Fruit fly (Drosophila melanogaster) whole organism, embryonic: ENCODE data around the gene CG12310.

ENCODE experiments used
- Asciz ChIP-seq: fragments of 200-800 bp; sonication (Bioruptor generic); optimal IDR thresholded peaks from 2 replicates; lab custom pipeline; 2017; ENCODE audit warnings: missing biosample characterization, mild to moderate bottlenecking, missing genetic modification characterization, missing genetic modification reagents
- Atf3 ChIP-seq: fragments of 200-800 bp; sonication (Bioruptor generic); optimal IDR thresholded peaks from 3 replicates; lab custom pipeline; 2016; ENCODE audit warnings: missing biosample characterization, missing genetic modification characterization
- CG10565 ChIP-seq: fragments of 200-800 bp; sonication (Bioruptor generic); optimal IDR thresholded peaks from 3 replicates; lab custom pipeline; 2016; ENCODE audit warnings: missing biosample characterization, mild to moderate bottlenecking, missing genetic modification characterization
- CG12391 ChIP-seq: fragments of 200-800 bp; sonication (Bioruptor generic); optimal IDR thresholded peaks from 3 replicates; lab custom pipeline; 2018; ENCODE audit warnings: missing biosample characterization, mild to moderate bottlenecking, missing genetic modification characterization, moderate library complexity
- CG13424 ChIP-seq: fragments of 200-800 bp; sonication (Bioruptor generic); optimal IDR thresholded peaks from 2 replicates; lab custom pipeline; 2019; ENCODE audit warnings: missing biosample characterization, mild to moderate bottlenecking, missing genetic modification characterization, moderate library complexity
- CG13775 ChIP-seq: fragments of 200-800 bp; sonication (Bioruptor generic); optimal IDR thresholded peaks from 3 replicates; lab custom pipeline; 2017; ENCODE audit warnings: missing biosample characterization, mild to moderate bottlenecking, missing genetic modification characterization
- CG14050 ChIP-seq: fragments of 200-800 bp; sonication (Bioruptor generic); IDR thresholded peaks from 3 replicates; pipeline ENCODE4 v1.3.6; 2022; ENCODE audit warnings: missing biosample characterization, missing genetic modification characterization
- CG1602 ChIP-seq: fragments of 200-800 bp; sonication (Bioruptor generic); optimal IDR thresholded peaks from 3 replicates; lab custom pipeline; 2016; ENCODE audit warnings: missing biosample characterization, missing genetic modification characterization
- CG17359 ChIP-seq: fragments of 200-800 bp; sonication (Bioruptor generic); optimal IDR thresholded peaks from 3 replicates; lab custom pipeline; 2018; ENCODE audit warnings: missing biosample characterization, mild to moderate bottlenecking, missing genetic modification characterization, moderate library complexity
- CG17385 ChIP-seq: fragments of 200-800 bp; sonication (Bioruptor generic); optimal IDR thresholded peaks from 3 replicates; lab custom pipeline; 2018; ENCODE audit warnings: missing biosample characterization, mild to moderate bottlenecking, missing genetic modification characterization
- CG3065 ChIP-seq: fragments of 200-800 bp; sonication (Bioruptor generic); optimal IDR thresholded peaks from 2 replicates; lab custom pipeline; 2016; ENCODE audit warnings: missing biosample characterization, missing genetic modification characterization
- CG31224 ChIP-seq: fragments of 200-800 bp; sonication (Bioruptor generic); IDR thresholded peaks from 2 replicates; pipeline ENCODE4 v1.3.6; 2022; ENCODE audit warnings: missing biosample characterization, missing genetic modification characterization
- CG31365 ChIP-seq: fragments of 200-800 bp; sonication (Bioruptor generic); optimal IDR thresholded peaks from 2 replicates; lab custom pipeline; 2018; ENCODE audit warnings: missing biosample characterization, mild to moderate bottlenecking, missing genetic modification characterization
- CG32532 ChIP-seq: fragments of 200-800 bp; sonication (Bioruptor generic); IDR thresholded peaks from 2 replicates; pipeline ENCODE4 v1.3.6; 2022; ENCODE audit warnings: missing biosample characterization, missing genetic modification characterization
- CG32767 ChIP-seq: fragments of 200-800 bp; sonication (Bioruptor generic); IDR thresholded peaks from 2 replicates; pipeline ENCODE4 v1.3.6; 2022; ENCODE audit warnings: missing biosample characterization, missing genetic modification characterization
- CG3726 ChIP-seq: fragments of 200-800 bp; sonication (Bioruptor generic); IDR thresholded peaks from 3 replicates; pipeline ENCODE4, ENCODE4 v1.3.6; 2022; ENCODE audit warnings: missing biosample characterization, missing genetic modification characterization
- CG4360 ChIP-seq: fragments of 200-800 bp; sonication (Bioruptor generic); IDR thresholded peaks from 2 replicates; pipeline ENCODE4 v1.3.6; 2022; ENCODE audit warnings: missing biosample characterization, missing genetic modification characterization
- CG5245 ChIP-seq: fragments of 200-800 bp; sonication (Bioruptor generic); optimal IDR thresholded peaks from 3 replicates; lab custom pipeline; 2016; ENCODE audit warnings: missing biosample characterization, missing genetic modification characterization
- CG6272 ChIP-seq: fragments of 200-800 bp; sonication (Bioruptor generic); IDR thresholded peaks from 2 replicates; pipeline ENCODE4 v1.3.6; 2022; ENCODE audit warnings: missing biosample characterization, missing genetic modification characterization
- CG6765 ChIP-seq: fragments of 200-800 bp; sonication (Bioruptor generic); optimal IDR thresholded peaks from 3 replicates; lab custom pipeline; 2017; ENCODE audit warnings: missing biosample characterization, mild to moderate bottlenecking, missing genetic modification characterization
- CG7987 ChIP-seq: fragments of 200-800 bp; sonication (Bioruptor generic); optimal IDR thresholded peaks from 2 replicates; lab custom pipeline; 2018; ENCODE audit warnings: missing biosample characterization, mild to moderate bottlenecking, missing genetic modification characterization, moderate library complexity
- CG8388 ChIP-seq: fragments of 200-800 bp; sonication (Bioruptor generic); optimal IDR thresholded peaks from 2 replicates; lab custom pipeline; 2019; ENCODE audit warnings: missing biosample characterization, mild to moderate bottlenecking, missing genetic modification characterization, moderate library complexity
- CG8924 ChIP-seq: fragments of 200-800 bp; optimal IDR thresholded peaks from 3 replicates; lab custom pipeline; 2019; ENCODE audit warnings: missing biosample characterization, mild to moderate bottlenecking, missing genetic modification characterization, moderate library complexity
- CG9797 ChIP-seq: fragments of 200-800 bp; sonication (Bioruptor generic); optimal IDR thresholded peaks from 3 replicates; lab custom pipeline; 2018; ENCODE audit warnings: missing biosample characterization, mild to moderate bottlenecking, missing genetic modification characterization
- CG9817 ChIP-seq: fragments of 200-800 bp; sonication (Bioruptor generic); optimal IDR thresholded peaks from 2 replicates; lab custom pipeline; 2018; ENCODE audit warnings: missing biosample characterization, mild to moderate bottlenecking, missing genetic modification characterization, moderate library complexity
- CG9876 ChIP-seq: fragments of 200-800 bp; sonication (Bioruptor generic); optimal IDR thresholded peaks from 2 replicates; lab custom pipeline; 2016; ENCODE audit warnings: missing biosample characterization, missing genetic modification characterization
- Deaf1 ChIP-seq: fragments of 200-800 bp; optimal IDR thresholded peaks from 3 replicates; lab custom pipeline; 2019; ENCODE audit warnings: missing biosample characterization, mild to moderate bottlenecking, missing genetic modification characterization, moderate library complexity
- Dek ChIP-seq: fragments of 200-800 bp; sonication (Bioruptor generic); optimal IDR thresholded peaks from 3 replicates; lab custom pipeline; 2019; ENCODE audit warnings: missing biosample characterization, mild to moderate bottlenecking, missing genetic modification characterization, moderate library complexity
- Dip3 ChIP-seq: fragments of 200-800 bp; sonication (Bioruptor generic); optimal IDR thresholded peaks from 3 replicates; lab custom pipeline; 2016; ENCODE audit warnings: missing biosample characterization, missing genetic modification characterization
- ERR ChIP-seq: fragments of 200-800 bp; sonication (Bioruptor generic); optimal IDR thresholded peaks from 2 replicates; lab custom pipeline; 2016; ENCODE audit warnings: missing biosample characterization, missing genetic modification characterization
- Ets65A ChIP-seq: fragments of 200-800 bp; sonication (Bioruptor generic); peaks from one replicate; lab custom pipeline; 2016; ENCODE audit warnings: missing biosample characterization, missing genetic modification characterization
- H2.0 ChIP-seq: fragments of 200-800 bp; sonication (Bioruptor generic); IDR thresholded peaks from 2 replicates; pipeline ENCODE4 v1.3.6; 2022; ENCODE audit warnings: missing biosample characterization, missing genetic modification characterization
- Hey ChIP-seq: fragments of 200-800 bp; sonication (Bioruptor generic); optimal IDR thresholded peaks from 3 replicates; lab custom pipeline; 2018; ENCODE audit warnings: missing biosample characterization, mild to moderate bottlenecking, missing genetic modification characterization
- Hmx ChIP-seq: fragments of 200-800 bp; sonication (Bioruptor generic); optimal IDR thresholded peaks from 2 replicates; lab custom pipeline; 2016; ENCODE audit warnings: missing biosample characterization, missing genetic modification characterization
- Hr39 ChIP-seq: fragments of >200 bp; optimal IDR thresholded peaks from 2 replicates; lab custom pipeline; 2017
- Meics ChIP-seq: fragments of 200-800 bp; sonication (Bioruptor generic); optimal IDR thresholded peaks from 2 replicates; lab custom pipeline; 2017; ENCODE audit warnings: missing biosample characterization, mild to moderate bottlenecking, missing genetic modification characterization
- Optix ChIP-seq: fragments of 200-800 bp; sonication (Bioruptor generic); IDR thresholded peaks from 3 replicates; pipeline ENCODE4 v1.3.6; 2022; ENCODE audit warnings: missing biosample characterization, missing genetic modification characterization
- PHDP ChIP-seq: fragments of 200-800 bp; sonication (Bioruptor generic); optimal IDR thresholded peaks from 3 replicates; lab custom pipeline; 2018; ENCODE audit warnings: missing biosample characterization, mild to moderate bottlenecking, missing genetic modification characterization, moderate library complexity
- Sox102F ChIP-seq: fragments of 200-800 bp; sonication (Bioruptor generic); optimal IDR thresholded peaks from 2 replicates; lab custom pipeline; 2018; ENCODE audit warnings: missing biosample characterization, mild to moderate bottlenecking, missing genetic modification characterization, moderate library complexity
- Usf ChIP-seq: fragments of 200-800 bp; sonication (Bioruptor generic); optimal IDR thresholded peaks from 2 replicates; lab custom pipeline; 2017; ENCODE audit warnings: missing genotype, missing biosample characterization, missing genetic modification characterization
- al ChIP-seq: fragments of 200-800 bp; sonication (Bioruptor generic); IDR thresholded peaks from 2 replicates; pipeline ENCODE4 v1.3.6; 2022; ENCODE audit warnings: missing biosample characterization, missing genetic modification characterization
- cato ChIP-seq: fragments of 200-800 bp; sonication (Bioruptor generic); optimal IDR thresholded peaks from 2 replicates; lab custom pipeline; 2016; ENCODE audit warnings: missing biosample characterization, missing genetic modification characterization, borderline replicate concordance
- gsb-n ChIP-seq: fragments of 200-800 bp; sonication (Bioruptor generic); optimal IDR thresholded peaks from 3 replicates; lab custom pipeline; 2018; ENCODE audit warnings: missing biosample characterization, mild to moderate bottlenecking, missing genetic modification characterization
- gt ChIP-seq: fragments of 200-800 bp; sonication (Bioruptor generic); IDR thresholded peaks from 2 replicates; pipeline ENCODE4 v1.3.6; 2022; ENCODE audit warnings: missing biosample characterization, missing genetic modification characterization
- her ChIP-seq: fragments of 200-800 bp; sonication (Bioruptor generic); optimal IDR thresholded peaks from 2 replicates; lab custom pipeline; 2016; ENCODE audit warnings: missing biosample characterization, missing genetic modification characterization
- mirr ChIP-seq: fragments of 200-800 bp; sonication (Bioruptor generic); optimal IDR thresholded peaks from 3 replicates; lab custom pipeline; 2018; ENCODE audit warnings: missing biosample characterization, mild to moderate bottlenecking, missing genetic modification characterization
- mld ChIP-seq: fragments of 200-800 bp; sonication (Bioruptor generic); IDR thresholded peaks from 3 replicates; pipeline ENCODE4 v1.3.6; 2022; ENCODE audit warnings: missing biosample characterization, missing genetic modification characterization; ENCODE audit not compliant: partially characterized antibody
- peb ChIP-seq: fragments of 200-800 bp; sonication (Bioruptor generic); IDR thresholded peaks from 2 replicates; pipeline ENCODE4 v1.3.6; 2022; ENCODE audit warnings: missing biosample characterization, missing genetic modification characterization
- schlank ChIP-seq: fragments of 200-800 bp; sonication (Bioruptor generic); optimal IDR thresholded peaks from 2 replicates; lab custom pipeline; 2018; ENCODE audit warnings: missing biosample characterization, mild to moderate bottlenecking, missing genetic modification characterization
- trh ChIP-seq: fragments of 200-800 bp; sonication (Bioruptor generic); optimal IDR thresholded peaks from 2 replicates; lab custom pipeline; 2016; ENCODE audit warnings: missing biosample characterization, missing genetic modification characterization

CG12310 gene

DNA sequence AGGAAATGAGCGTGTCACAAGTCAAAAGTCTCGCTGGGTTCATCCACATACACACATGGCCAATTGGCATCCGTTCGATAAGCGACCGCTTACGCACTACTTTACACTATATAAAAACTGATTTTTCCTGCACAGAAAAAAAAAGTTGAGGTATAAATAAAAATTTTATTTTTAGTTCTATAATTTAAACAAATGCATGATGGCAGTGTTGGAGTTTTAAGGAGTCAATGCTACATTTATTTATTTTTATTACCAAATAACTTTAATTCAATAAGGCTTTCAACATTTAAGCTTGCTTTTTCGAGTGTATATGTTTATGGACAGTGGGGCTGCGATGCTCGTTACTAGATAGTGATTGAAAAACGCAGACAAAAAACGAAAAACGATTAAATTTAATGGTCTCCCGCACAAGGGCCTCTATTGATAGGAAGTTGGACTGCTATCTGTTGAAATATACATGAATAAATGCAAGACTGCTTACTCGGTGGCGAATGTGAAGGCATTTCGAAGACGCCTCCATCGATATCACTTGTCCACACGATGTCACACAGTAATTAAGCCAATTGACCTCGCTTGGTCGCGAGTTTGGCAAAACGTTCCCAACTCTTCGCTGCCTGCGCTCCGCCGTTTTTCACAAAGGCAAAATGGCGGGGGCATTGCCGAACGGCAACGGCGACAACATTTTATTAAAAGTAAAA, 38.8 kb downstream of the CG12310 start (continued):
- peak; percentile 37; the same call in 1 of the 2 replicates for TF ChIP-seq CG6272
- peak; percentile 60 for TF ChIP-seq CG1602 (GFP tag; lab: Kevin White, UChicago)
- TF ChIP-seq Optix (GFP tag; lab: Robert Waterston, UW) = no peak
- no peak for TF ChIP-seq schlank (tag; lab: Kevin White, UChicago)
- peak; percentile 43; the same call in 1 of the 3 replicates for TF ChIP-seq CG14050 (GFP tag; lab: Robert Waterston, UW)
- no peak for TF ChIP-seq mld
- no peak for TF ChIP-seq Hmx
- TF ChIP-seq CG3065 (GFP tag; lab: Kevin White, UChicago) = no peak
- peak; percentile 86 for TF ChIP-seq Sox102F (GFP tag; lab: Kevin White, UChicago)
- no peak for TF ChIP-seq CG4360 (GFP tag; lab: Robert Waterston, UW)
- peak; percentile 78 for TF ChIP-seq Asciz
- peak; percentile 88 for TF ChIP-seq CG8388 (GFP tag; lab: Kevin White, UChicago)
- TF ChIP-seq CG7987 = peak; percentile 31
- TF ChIP-seq Usf (GFP tag; lab: Kevin White, UChicago) = no peak
- peak; percentile 20 for TF ChIP-seq cato (GFP tag; lab: Kevin White, UChicago)
- no peak for TF ChIP-seq Dip3 (GFP tag; lab: Kevin White, UChicago)
- no peak for TF ChIP-seq gt (GFP tag; lab: Robert Waterston, UW)
- TF ChIP-seq CG9876 (GFP tag; lab: Kevin White, UChicago) = no peak
- TF ChIP-seq CG13775 (GFP tag; lab: Kevin White, UChicago) = peak; percentile 62
- no peak for TF ChIP-seq CG31365 (tag; lab: Kevin White, UChicago)
- no peak for TF ChIP-seq CG9797 (GFP tag; lab: Kevin White, UChicago)
- TF ChIP-seq PHDP (tag; lab: Kevin White, UChicago) = peak; percentile 82
- peak; percentile 58 for TF ChIP-seq CG5245
- peak; percentile 38; the same call in 1 of the 2 replicates for TF ChIP-seq al (GFP tag; lab: Robert Waterston, UW)
- TF ChIP-seq CG6765 (GFP tag; lab: Kevin White, UChicago) = peak; percentile 9
- TF ChIP-seq CG32767 (GFP tag; lab: Robert Waterston, UW) = peak; percentile 65; the same call in 1 of the 2 replicates
- TF ChIP-seq CG9817 (tag; lab: Kevin White, UChicago) = peak; percentile 68
- peak; percentile 80 for TF ChIP-seq CG13424 (tag; lab: Kevin White, UChicago)
- peak; percentile 51 for TF ChIP-seq Deaf1 (tag; lab: Kevin White, UChicago)
- TF ChIP-seq mirr (GFP tag; lab: Kevin White, UChicago) = peak; percentile 5
- TF ChIP-seq trh = peak; percentile 28
- peak; percentile 63 for TF ChIP-seq Dek (tag; lab: Kevin White, UChicago)
- TF ChIP-seq H2.0 (GFP tag; lab: Robert Waterston, UW) = peak; percentile 57; the same call in 1 of the 2 replicates
- no peak for TF ChIP-seq Atf3 (GFP tag; lab: Kevin White, UChicago)
- TF ChIP-seq Ets65A (GFP tag; lab: Kevin White, UChicago) = peak; percentile 92
- TF ChIP-seq CG10565 (GFP tag; lab: Kevin White, UChicago) = no peak
- no peak; the same call in 2 of the 3 replicates for TF ChIP-seq CG3726 (GFP tag; lab: Robert Waterston, UW)
- TF ChIP-seq ERR = no peak
- peak; percentile 85 for TF ChIP-seq CG12391 (tag; lab: Kevin White, UChicago)
- 0 out of 2 replicates have a peak, but pooled peaks have one; percentile 49 for TF ChIP-seq peb
- no peak for TF ChIP-seq Hr39 (lab: Kevin White, UChicago)
- peak; percentile 74 for TF ChIP-seq Meics (GFP tag; lab: Kevin White, UChicago)
- peak; percentile 77 for TF ChIP-seq CG17385 (GFP tag; lab: Kevin White, UChicago)
- peak; percentile 85 for TF ChIP-seq CG17359
- TF ChIP-seq gsb-n (tag; lab: Kevin White, UChicago) = peak; percentile 82
- TF ChIP-seq her (GFP tag; lab: Kevin White, UChicago) = no peak
- no peak for TF ChIP-seq Hey
- peak; percentile 89 for TF ChIP-seq CG8924 (tag; lab: Kevin White, UChicago)
- TF ChIP-seq CG31224 (GFP tag; lab: Robert Waterston, UW) = 0 out of 2 replicates have a peak, but pooled peaks have one; percentile 25
- peak; percentile 57; the same call in 1 of the 2 replicates for TF ChIP-seq CG32532 (GFP tag; lab: Robert Waterston, UW)
